Worm (Caenorhabditis elegans): Measurements from ENCODE around the gene txt-17.

txt-17 gene

ce11 chrV:7053100-7053499 is at the start of gene txt-17:
TSS of gene txt-17 (minus strand) at chrV:7053200.
- TF ChIP-seq dao-5 (tag; optimal IDR thresholded peaks at IDR 0.05) (no peak), him-1 (tag; optimal IDR thresholded peaks at IDR 0.05) (no peak), W03F9.2 (tag; optimal IDR thresholded peaks at IDR 0.05) (no peak)

DNA sequence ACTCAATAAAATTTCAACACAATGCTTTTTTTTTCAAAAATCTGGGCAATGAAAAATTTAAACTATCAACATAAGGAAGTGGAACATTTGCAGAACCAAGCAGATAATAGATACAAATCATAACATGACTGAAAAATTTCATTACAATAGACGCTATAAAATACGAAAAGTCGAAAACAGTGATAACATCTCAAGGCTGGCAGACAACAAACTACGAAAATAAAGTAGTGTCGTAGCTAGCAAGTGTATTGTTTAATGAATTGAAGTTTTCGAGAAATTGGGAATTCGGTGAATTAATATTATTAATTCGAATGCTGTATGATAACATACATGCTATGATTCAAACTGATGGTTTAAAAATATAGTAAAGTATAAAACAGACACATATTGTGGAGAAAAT is 43.8 kb upstream of the txt-17 start:
- TF ChIP-seq dao-5 (tag; optimal IDR thresholded peaks at IDR 0.05) (no peak), him-1 (tag; optimal IDR thresholded peaks at IDR 0.05) (no peak), W03F9.2 (tag; optimal IDR thresholded peaks at IDR 0.05) (no peak)

DNA sequence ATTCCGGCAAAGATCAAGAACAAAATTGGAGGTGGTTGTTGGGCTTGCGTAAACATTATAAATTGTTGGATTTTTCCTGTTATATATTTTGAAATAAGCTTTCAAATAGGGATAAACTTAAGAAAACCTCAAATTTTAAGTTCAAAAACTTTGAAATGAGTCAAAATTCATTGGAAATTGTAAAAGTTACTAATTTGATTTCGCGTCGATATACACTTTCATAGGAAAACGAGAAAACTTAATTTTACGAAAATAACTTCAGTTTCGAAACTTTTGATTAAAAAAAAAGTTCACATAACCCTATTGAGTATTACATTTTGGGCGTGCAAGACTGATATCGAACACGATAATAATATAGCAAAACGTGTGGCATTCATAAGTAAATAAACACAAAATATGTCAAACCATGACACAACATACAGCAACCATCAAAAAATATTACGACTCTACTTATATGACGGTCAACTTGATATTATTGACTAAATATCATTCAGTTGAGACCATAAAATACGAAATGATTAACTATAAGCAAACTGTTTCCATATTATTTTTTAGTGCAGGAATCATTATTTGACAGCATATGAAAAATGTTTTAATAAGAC is 43.2 kb upstream of the txt-17 start:
- TF ChIP-seq W03F9.2 (tag; optimal IDR thresholded peaks at IDR 0.05) = no peak
- no peak for TF ChIP-seq dao-5 (tag; optimal IDR thresholded peaks at IDR 0.05)
- TF ChIP-seq him-1 (tag; optimal IDR thresholded peaks at IDR 0.05) = no peak

DNA sequence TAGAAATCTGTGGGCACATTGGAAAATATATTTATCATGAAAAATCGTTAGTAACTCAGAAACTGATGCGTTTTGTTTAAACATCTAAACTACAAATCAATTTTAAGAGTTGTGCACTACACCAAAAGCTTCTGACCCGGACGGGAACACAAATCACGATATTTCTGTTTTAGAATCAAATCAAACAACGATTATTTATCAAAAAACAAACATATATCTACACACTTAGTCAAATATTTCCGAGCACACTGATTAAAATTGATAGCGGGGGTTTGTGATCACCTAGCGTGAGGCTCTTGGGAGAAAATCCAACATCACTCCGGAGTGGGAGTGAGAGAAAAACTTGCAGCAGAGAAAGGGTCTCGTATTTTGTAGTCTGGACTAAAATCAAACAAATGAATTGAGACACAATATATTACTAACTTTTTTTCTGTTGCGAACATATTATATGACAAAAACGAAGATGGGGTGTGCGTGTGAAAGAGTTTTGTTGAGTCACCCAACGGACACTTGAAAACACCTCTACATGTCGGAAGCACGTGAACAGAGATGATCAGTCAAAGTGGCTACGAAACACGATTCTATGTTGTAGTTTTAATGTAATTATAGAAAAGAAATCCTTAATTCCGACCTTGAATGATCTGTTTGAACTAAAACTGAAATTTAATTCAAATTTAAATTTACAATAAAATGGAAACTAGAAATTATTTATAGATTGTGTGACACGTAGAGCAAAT is 42.4 kb upstream of the txt-17 start:
- TF ChIP-seq him-1 (tag; optimal IDR thresholded peaks at IDR 0.05) = no peak
- TF ChIP-seq W03F9.2 (tag; optimal IDR thresholded peaks at IDR 0.05) = no peak
- TF ChIP-seq dao-5 (tag; optimal IDR thresholded peaks at IDR 0.05) = no peak

- TF ChIP-seq dao-5 (tag; optimal IDR thresholded peaks at IDR 0.05) (no peak), W03F9.2 (tag; optimal IDR thresholded peaks at IDR 0.05) (peak; percentile 42)
Measured at ce11 chrV:7093720-7094401, 40.9 kb upstream of the txt-17 start, which contains the start of gene nhr-135. TSS of gene nhr-135 (minus strand) at chrV:7093770.

DNA sequence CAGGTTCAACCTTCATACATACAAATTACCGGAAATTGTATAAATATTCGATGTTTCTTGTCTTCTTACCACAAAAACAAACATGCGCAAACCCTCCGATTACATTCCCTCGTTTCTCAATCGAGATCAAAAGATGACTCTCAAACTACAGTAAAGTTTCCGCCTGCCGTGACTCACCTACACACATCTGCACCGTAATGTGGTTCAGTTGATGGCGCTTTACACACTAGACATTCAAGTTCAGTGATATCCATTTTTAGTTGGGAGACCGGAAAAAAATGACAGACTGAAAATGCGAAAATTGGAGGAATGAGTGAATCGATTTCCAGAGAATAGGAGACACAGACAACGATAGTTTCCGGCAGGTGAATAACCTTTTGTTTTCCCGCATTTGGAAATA is 38.3 kb upstream of the txt-17 start, which contains the start of gene nhr-286:
nhr-286 (minus strand) TSS at position 324 of the 400 bp plus-strand sequence.
- TF ChIP-seq him-1 (tag; optimal IDR thresholded peaks at IDR 0.05) (no peak), W03F9.2 (tag; optimal IDR thresholded peaks at IDR 0.05) (no peak), dao-5 (tag; optimal IDR thresholded peaks at IDR 0.05) (no peak)

DNA sequence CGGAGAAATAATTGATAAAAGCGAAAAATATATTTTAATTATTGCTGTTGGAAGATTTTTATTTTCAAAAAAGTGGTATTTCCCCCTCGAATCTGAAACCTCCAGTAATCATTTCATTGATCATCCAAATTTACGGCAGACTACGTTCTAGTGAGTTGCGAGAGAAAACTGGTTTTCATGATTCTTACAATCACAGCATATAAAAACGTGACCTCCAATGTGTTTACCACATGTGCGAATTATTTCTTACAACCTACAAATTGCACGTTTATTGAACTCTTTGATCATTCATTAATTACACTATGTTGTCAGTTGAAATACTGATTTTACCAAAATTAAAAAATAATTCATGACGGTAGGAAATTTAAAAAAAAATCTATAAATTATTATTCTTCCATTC is 36.2 kb upstream of the txt-17 start:
- TF ChIP-seq him-1 (tag; optimal IDR thresholded peaks at IDR 0.05) (no peak), dao-5 (tag; optimal IDR thresholded peaks at IDR 0.05) (no peak), W03F9.2 (tag; optimal IDR thresholded peaks at IDR 0.05) (peak; percentile 7)

DNA sequence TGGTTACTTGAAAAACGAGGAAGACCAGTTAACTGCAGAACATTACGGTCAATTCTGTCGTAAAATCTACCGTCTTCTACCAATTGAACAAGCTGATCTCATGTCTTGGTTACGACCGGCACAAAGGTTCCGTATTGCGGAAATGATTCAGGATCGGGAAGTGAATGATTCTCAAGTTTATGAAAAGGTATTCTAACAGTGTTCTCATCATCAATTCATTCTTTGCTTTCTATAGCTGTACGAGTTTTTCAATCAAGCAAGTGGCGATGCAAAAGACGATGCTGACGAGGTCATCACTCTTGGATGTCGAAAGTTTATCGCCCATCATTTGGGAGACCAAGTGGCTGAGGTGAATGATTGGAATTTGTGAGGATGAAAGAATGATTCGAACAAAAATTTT is 34.3 kb upstream of the txt-17 start:
- no peak for TF ChIP-seq W03F9.2 (tag; optimal IDR thresholded peaks at IDR 0.05)
- TF ChIP-seq dao-5 (tag; optimal IDR thresholded peaks at IDR 0.05) = no peak
- no peak for TF ChIP-seq him-1 (tag; optimal IDR thresholded peaks at IDR 0.05)

DNA sequence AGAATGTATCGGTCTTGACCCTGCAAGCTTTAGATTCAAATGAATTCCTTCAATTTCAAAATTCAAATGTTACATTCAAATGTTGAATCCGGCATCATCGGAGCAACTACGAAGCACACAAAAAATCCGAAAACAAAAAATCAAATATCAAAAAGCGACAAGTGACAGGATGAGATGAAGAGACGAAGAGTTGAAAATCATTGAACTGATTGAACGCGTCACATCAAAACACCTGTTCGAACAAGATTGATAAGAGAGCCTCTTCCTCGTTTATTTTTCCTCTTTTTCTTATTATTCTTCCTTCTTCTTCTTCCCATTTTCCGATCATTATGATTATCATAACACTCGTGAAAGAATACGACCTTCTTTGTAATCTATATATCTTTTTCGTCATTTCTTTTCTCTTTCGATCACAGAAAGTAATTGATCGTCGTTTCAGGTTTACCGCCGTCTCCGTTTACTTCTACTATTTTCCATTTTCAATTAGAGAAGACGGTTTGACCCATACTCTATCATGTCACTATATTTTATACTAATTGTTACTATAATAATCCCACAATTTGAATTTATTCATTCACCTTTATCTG is 32.6 kb upstream of the txt-17 start, which contains the start of gene VC5.2:
VC5.2 (plus strand) TSS at position 439 of the 587 bp plus-strand sequence.
- TF ChIP-seq dao-5 (tag; optimal IDR thresholded peaks at IDR 0.05) (no peak), W03F9.2 (tag; optimal IDR thresholded peaks at IDR 0.05) (no peak), him-1 (tag; optimal IDR thresholded peaks at IDR 0.05) (no peak)

DNA sequence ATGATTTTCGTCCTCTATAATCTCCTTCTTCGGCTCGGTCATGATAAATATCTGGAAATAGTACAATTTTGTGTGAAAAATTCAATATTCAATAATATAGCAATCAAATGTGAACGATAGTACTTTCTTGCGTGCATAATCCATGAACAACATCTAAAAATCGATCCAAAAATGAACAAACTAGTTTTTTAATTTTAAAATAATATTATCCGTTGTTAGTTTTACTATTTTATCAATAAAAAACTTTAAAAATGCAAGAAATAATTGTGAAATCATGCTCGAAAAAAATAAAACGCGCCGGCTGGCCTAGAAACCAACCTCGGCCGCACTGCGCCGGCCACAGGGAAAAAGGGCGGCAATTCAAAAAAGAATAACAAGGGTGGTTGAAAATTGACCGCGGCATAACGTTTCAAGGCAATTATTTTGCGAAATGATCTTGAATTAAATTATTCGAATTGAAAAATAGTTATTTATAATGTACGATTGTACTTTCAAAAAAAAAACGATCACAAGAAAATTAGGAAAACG is 31.7 kb upstream of the txt-17 start, which contains the start of gene mys-1:
mys-1 (minus strand) TSS at position 51 of the 528 bp plus-strand sequence.
- TF ChIP-seq dao-5 (tag; optimal IDR thresholded peaks at IDR 0.05) (no peak), W03F9.2 (tag; optimal IDR thresholded peaks at IDR 0.05) (peak; percentile 55), him-1 (tag; optimal IDR thresholded peaks at IDR 0.05) (peak; percentile 0)

ce11 chrV:7079388-7079787 is 26.4 kb upstream of the txt-17 start:
- no peak for TF ChIP-seq him-1 (tag; optimal IDR thresholded peaks at IDR 0.05)
- no peak for TF ChIP-seq W03F9.2 (tag; optimal IDR thresholded peaks at IDR 0.05)
- no peak for TF ChIP-seq dao-5 (tag; optimal IDR thresholded peaks at IDR 0.05)

DNA sequence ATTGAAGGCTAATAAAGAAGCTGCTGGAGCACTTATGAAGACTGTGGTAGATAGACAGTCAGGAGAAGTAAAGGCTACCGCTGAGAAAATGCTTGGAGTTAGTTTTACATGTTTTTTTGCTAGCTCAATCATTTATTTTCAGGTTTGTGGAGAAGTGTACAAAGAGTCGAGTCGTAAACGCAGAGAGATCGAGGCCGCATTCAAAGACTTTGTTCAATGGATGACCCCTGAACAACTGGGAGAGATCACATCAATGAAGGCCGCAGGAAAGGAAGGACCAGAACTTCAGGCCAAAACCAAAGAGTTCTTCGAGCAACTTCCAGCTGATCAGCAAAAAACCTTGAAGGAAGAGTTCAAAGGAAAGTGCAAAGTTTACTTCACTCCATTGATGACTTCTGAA is 25.8 kb upstream of the txt-17 start:
- TF ChIP-seq dao-5 (tag; optimal IDR thresholded peaks at IDR 0.05) (no peak), him-1 (tag; optimal IDR thresholded peaks at IDR 0.05) (no peak), W03F9.2 (tag; optimal IDR thresholded peaks at IDR 0.05) (no peak)

DNA sequence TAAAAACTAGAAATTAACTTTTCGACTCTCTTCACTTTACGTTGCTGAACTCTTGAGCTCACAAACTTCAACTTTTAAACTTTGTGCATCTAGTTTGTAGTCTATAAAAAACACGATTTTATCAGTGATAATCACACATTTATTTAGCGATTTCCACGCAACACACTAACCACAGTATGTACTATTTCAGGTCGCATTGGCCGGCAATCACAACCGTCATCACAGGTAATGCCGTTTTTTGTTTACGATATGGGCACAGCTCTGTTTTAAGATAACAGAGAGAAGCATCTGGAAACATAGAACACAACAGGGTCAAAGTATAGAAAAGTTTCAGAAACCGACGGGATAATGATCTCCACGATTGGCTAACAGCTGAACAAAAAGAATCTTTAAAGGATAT is 23.2 kb upstream of the txt-17 start:
- TF ChIP-seq him-1 (tag; optimal IDR thresholded peaks at IDR 0.05) = no peak
- no peak for TF ChIP-seq dao-5 (tag; optimal IDR thresholded peaks at IDR 0.05)
- no peak for TF ChIP-seq W03F9.2 (tag; optimal IDR thresholded peaks at IDR 0.05)

Data from whole organism, L4/young adult.